Worm (Caenorhabditis elegans) whole organism, late embryonic: Measurements from ENCODE around the gene F31E3.12.

Source experiments
- ceh-22 ChIP-seq: sonication (generic microtip); optimal IDR thresholded peaks from 2 replicates; lab custom pipeline; 2017; ENCODE audit warnings: missing biosample characterization, missing genetic modification characterization
- dmd-4 ChIP-seq: sonication (generic microtip); optimal IDR thresholded peaks from 2 replicates; lab custom pipeline; 2016; ENCODE audit warnings: borderline replicate concordance, missing genetic modification characterization, missing compliant biosample characterization
- fax-1 ChIP-seq: sonication (generic microtip); optimal IDR thresholded peaks from 2 replicates; lab custom pipeline; 2016; ENCODE audit warnings: missing genotype, missing genetic modification characterization, missing compliant biosample characterization
- pag-3 ChIP-seq: sonication (generic microtip); optimal IDR thresholded peaks from 2 replicates; lab custom pipeline; 2016; ENCODE audit warnings: missing compliant biosample characterization, missing genetic modification characterization, borderline replicate concordance
- pros-1 ChIP-seq: fragments of 150-350 bp; optimal IDR thresholded peaks from 2 replicates; lab custom pipeline; 2014; ENCODE audit warnings: missing biosample characterization, missing genetic modification reagents, missing genetic modification characterization
- sox-4 ChIP-seq: sonication (generic microtip); optimal IDR thresholded peaks from 2 replicates; lab custom pipeline; 2017; ENCODE audit warnings: mild to moderate bottlenecking, missing genetic modification characterization, inconsistent platforms, missing compliant biosample characterization

ce11 chrIII:6968080-6968639 is 1.0 kb upstream of the F31E3.12 start, which contains the start of gene panl-2:
- no peak for TF ChIP-seq dmd-4 (tag; lab: Kevin White, UChicago)
- TF ChIP-seq fax-1 (tag; lab: Kevin White, UChicago), result no peak
- TF ChIP-seq sox-4 (tag; lab: Kevin White, UChicago), result no peak
- TF ChIP-seq ceh-22 (tag; lab: Kevin White, UChicago), result no peak
- TF ChIP-seq pros-1 (tag; lab: Kevin White, UChicago), result no peak
- TF ChIP-seq pag-3 (tag; lab: Kevin White, UChicago), result no peak
